Fruit fly (Drosophila melanogaster) whole organism, prepupa: Measurements from ENCODE around the gene IFT46.

Experiments used
- CG11294 ChIP-seq: fragments of 200-800 bp; sonication (Bioruptor generic); IDR thresholded peaks from 2 replicates; pipeline ENCODE4 v1.3.6; 2022; ENCODE audit warnings: missing biosample characterization, missing genetic modification characterization
- CG3032 ChIP-seq: fragments of 200-800 bp; optimal IDR thresholded peaks from 2 replicates; lab custom pipeline; 2019; ENCODE audit warnings: missing biosample characterization, mild to moderate bottlenecking, missing genetic modification characterization, moderate library complexity
- CG31627 ChIP-seq: fragments of 200-800 bp; sonication (Bioruptor generic); optimal IDR thresholded peaks from 3 replicates; lab custom pipeline; 2016; ENCODE audit warnings: missing biosample characterization, missing genetic modification characterization
- CG6276 ChIP-seq: fragments of 200-800 bp; sonication (Bioruptor generic); optimal IDR thresholded peaks from 2 replicates; lab custom pipeline; 2017; ENCODE audit warnings: missing biosample characterization, mild to moderate bottlenecking, missing genetic modification characterization
- Hr39 ChIP-seq: fragments of 200-800 bp; sonication (Bioruptor generic); optimal IDR thresholded peaks from 2 replicates; lab custom pipeline; 2016; ENCODE audit warnings: missing biosample characterization, missing genetic modification characterization
- Sox15 ChIP-seq: fragments of 200-800 bp; sonication (Bioruptor generic); optimal IDR thresholded peaks from 3 replicates; lab custom pipeline; 2016; ENCODE audit warnings: missing biosample characterization, missing genetic modification characterization
- dac ChIP-seq: fragments of 200-800 bp; sonication (Bioruptor generic); optimal IDR thresholded peaks from 2 replicates; lab custom pipeline; 2017; ENCODE audit warnings: missing biosample characterization, mild to moderate bottlenecking, missing genetic modification characterization
- fd85E ChIP-seq: fragments of 200-800 bp; sonication (Bioruptor generic); optimal IDR thresholded peaks from 3 replicates; lab custom pipeline; 2016; ENCODE audit warnings: missing biosample characterization, missing genetic modification characterization
- net ChIP-seq: fragments of 200-800 bp; sonication (Bioruptor generic); optimal IDR thresholded peaks from 3 replicates; lab custom pipeline; 2016; ENCODE audit warnings: missing biosample characterization, missing genetic modification characterization
- salr ChIP-seq, 2 experiments: fragments of 200-800 bp; sonication (Bioruptor generic); optimal IDR thresholded peaks; 3 replicates each; lab custom pipeline; 2016 to 2018; ENCODE audit warnings: missing biosample characterization in 2 of 2, missing genetic modification characterization in 2 of 2, mild to moderate bottlenecking in 1 of 2

DNA sequence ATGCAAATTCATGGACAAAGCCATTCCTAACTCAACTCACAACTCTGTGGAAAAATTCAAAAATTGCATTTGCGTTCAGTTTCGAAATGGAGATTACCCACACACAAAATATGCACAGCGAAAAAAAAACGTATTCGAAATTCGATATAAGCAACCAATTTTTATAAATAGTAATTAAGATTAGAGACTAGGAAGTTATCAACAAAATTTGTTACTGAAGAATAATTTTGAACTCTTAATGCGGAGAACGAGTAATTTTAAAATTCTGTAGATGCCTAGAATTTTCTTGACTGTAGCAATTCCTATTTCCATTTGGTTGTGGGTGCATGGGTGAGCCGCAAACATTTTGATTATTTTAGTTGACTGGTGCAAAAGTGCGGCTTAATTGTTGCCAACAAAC, 47.5 kb upstream of the IFT46 start:
- TF ChIP-seq net (GFP tag; lab: Kevin White, UChicago) (peak; percentile 24), CG3032 (tag; lab: Kevin White, UChicago) (no peak), CG11294 (GFP tag; lab: Robert Waterston, UW) (no peak), CG6276 (GFP tag; lab: Kevin White, UChicago) (peak; percentile 22), Sox15 (GFP tag; lab: Kevin White, UChicago) (no peak), dac (GFP tag; lab: Kevin White, UChicago) (no peak), CG31627 (peak; percentile 34), Hr39 (GFP tag; lab: Kevin White, UChicago) (no peak), fd85E (no peak), salr (GFP tag; optimal IDR thresholded peaks at IDR 0.05; lab: Kevin White, UChicago) (peak in 1 of 2 experiments; percentile 19)
